Worm (Caenorhabditis elegans): ENCODE results near the gene Y51A2B.8.

Gene Y51A2B.8

DNA sequence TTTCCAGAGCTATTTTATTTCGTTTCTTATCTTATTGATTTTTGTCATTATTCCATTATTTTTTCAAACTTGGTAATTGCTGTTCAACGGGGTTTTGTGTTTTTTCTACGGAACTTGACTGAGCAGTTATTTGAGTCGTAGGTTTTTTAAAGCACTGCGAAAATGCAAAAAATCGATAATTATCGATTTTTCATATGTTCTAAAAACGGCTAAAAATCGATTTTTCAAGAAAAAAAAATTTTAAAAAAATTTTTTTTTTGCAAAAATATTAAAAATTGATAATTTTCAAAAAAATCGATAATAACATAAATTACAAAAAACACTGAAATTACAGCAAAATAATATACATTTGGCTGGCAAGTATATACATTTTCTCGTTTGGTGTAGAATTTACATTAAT lies 3.4 kb upstream of the Y51A2B.8 start:
- TF ChIP-seq ztf-18 (tag; optimal IDR thresholded peaks at IDR 0.05) = no peak
- no peak for TF ChIP-seq lin-26 (GFP tag; IDR thresholded peaks at IDR 0.05)
- no peak for TF ChIP-seq F57A8.1 (GFP tag; optimal IDR thresholded peaks at IDR 0.05)
- TF ChIP-seq F22D6.2 (tag; optimal IDR thresholded peaks at IDR 0.05) = no peak
- no peak for TF ChIP-seq nfyb-1 (GFP tag; IDR thresholded peaks at IDR 0.05)
- no peak for TF ChIP-seq D2030.7 (GFP tag; IDR thresholded peaks at IDR 0.05)
- TF ChIP-seq hlh-12 (tag; optimal IDR thresholded peaks at IDR 0.05) = no peak
- TF ChIP-seq athp-1 (tag; optimal IDR thresholded peaks at IDR 0.05) = no peak
- no peak for TF ChIP-seq ztf-28 (GFP tag; IDR thresholded peaks at IDR 0.05)
- no peak for TF ChIP-seq B0261.1 (tag; optimal IDR thresholded peaks at IDR 0.05)
- TF ChIP-seq zim-3 (tag; optimal IDR thresholded peaks at IDR 0.05) = no peak
- no peak for TF ChIP-seq attf-3 (GFP tag; conservative IDR thresholded peaks at IDR 0.05)
- no peak for TF ChIP-seq K12H6.12 (tag; optimal IDR thresholded peaks at IDR 0.05)
- no peak for TF ChIP-seq F33H1.4 (GFP tag; IDR thresholded peaks at IDR 0.05)
- no peak for TF ChIP-seq aptf-2 (GFP tag; conservative IDR thresholded peaks at IDR 0.05)
- TF ChIP-seq gei-17 (GFP tag; optimal IDR thresholded peaks at IDR 0.05) = no peak
- no peak for TF ChIP-seq B0336.3 (GFP tag; IDR thresholded peaks at IDR 0.05)

DNA sequence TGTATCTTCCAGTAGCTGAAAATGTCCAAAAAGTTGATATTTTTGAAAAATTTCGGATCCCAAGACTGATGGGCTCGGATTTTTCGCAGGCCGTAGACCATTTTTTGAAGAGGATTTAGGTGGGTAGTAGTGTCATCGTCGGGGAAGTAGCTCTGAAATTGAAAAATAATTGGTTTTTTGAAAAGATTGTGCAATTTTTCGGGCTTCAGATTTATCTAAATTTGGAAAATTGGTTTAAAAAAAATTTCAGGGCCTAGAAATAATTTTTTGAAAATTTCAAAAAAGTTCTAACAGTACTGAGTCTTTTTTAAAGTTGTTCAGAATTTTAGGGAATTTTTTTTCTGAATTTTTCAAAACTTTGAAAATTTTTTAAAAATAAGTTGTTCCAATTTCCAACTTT lies 3.7 kb downstream of the Y51A2B.8 start, which contains the start of gene nhr-288:
nhr-288 (minus strand) TSS at position 101 of the 400 bp plus-strand sequence.
- TF ChIP-seq ceh-79 (tag; optimal IDR thresholded peaks at IDR 0.05) = no peak
- no peak for TF ChIP-seq madf-6 (GFP tag; IDR thresholded peaks at IDR 0.05)
- no peak for TF ChIP-seq cebp-1 (GFP tag; IDR thresholded peaks at IDR 0.05)
- no peak for TF ChIP-seq cebp-1 (tag; optimal IDR thresholded peaks at IDR 0.05)
- no peak for TF ChIP-seq F37B4.10 (GFP tag; IDR thresholded peaks at IDR 0.05)
- TF ChIP-seq lag-1 (GFP tag; IDR thresholded peaks at IDR 0.05) = no peak
- no peak for TF ChIP-seq ztf-22 (GFP tag; optimal IDR thresholded peaks at IDR 0.05)

DNA sequence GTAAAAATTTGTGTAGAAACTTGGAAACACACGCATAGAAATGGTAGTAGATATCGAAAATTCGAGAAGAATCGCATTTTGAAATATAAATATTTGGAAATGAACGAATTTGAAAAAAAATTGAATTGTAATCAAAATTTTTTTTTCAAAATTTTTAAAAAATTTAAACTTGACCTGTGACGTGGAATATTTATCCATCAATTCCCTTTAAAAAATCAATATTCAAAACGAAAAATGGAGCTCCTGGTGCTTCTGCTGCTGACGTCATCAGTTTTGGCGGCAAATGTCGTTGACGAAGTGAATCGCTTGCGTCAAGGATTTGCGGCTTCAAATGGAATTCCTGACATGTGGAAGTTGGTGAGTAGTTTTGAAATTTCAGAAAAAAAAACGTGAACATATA lies 10.1 kb downstream of the Y51A2B.8 start, which contains the start of the genes Y51A2B.4 and Y51A2B.5:
Y51A2B.4 (minus strand) TSS at position 101 of the 400 bp plus-strand sequence.
Y51A2B.5 (plus strand) TSS at position 232 of the 400 bp plus-strand sequence.
- TF ChIP-seq atf-7 (tag; optimal IDR thresholded peaks at IDR 0.05) (no peak), Y53G8AR.9 (GFP tag; conservative IDR thresholded peaks at IDR 0.05) (no peak), ceh-100 (GFP tag; IDR thresholded peaks at IDR 0.05) (no peak), F37B4.10 (GFP tag; IDR thresholded peaks at IDR 0.05) (no peak), madf-6 (GFP tag; IDR thresholded peaks at IDR 0.05) (no peak), F22D6.2 (tag; optimal IDR thresholded peaks at IDR 0.05) (no peak), lag-1 (GFP tag; IDR thresholded peaks at IDR 0.05) (no peak), him-1 (tag; optimal IDR thresholded peaks at IDR 0.05) (no peak), let-526 (GFP tag; IDR thresholded peaks at IDR 0.05) (no peak), tbp1 (GFP tag; optimal IDR thresholded peaks at IDR 0.05) (no peak), snpc-1.3 (tag; optimal IDR thresholded peaks at IDR 0.05; ENCODE audit: insufficient read depth) (no peak), let-607 (tag; optimal IDR thresholded peaks at IDR 0.05) (no peak), snpc-3.4 (tag; optimal IDR thresholded peaks at IDR 0.05) (no peak), hsf-1 (GFP tag; IDR thresholded peaks at IDR 0.05) (no peak)

DNA sequence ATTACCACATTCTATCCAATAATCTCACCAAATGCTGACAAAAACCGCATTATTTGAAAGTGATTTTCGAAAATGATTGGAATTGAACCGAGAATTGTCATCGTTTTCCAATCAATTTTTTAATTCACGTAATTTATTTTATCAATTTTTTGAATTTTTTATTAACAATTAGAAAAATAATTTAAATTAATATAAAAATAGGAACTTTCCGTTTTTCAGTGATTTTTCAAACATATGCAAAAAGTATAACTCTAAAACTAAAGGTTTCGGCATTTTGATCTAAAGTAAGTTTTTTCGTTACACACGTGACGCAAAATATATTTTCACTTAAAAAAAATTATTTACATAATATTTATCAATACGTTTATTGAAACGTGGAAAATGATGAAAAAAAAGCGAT lies 15.3 kb downstream of the Y51A2B.8 start, which contains the start of gene Y51A2B.6:
Y51A2B.6 (minus strand) TSS at position 101 of the 400 bp plus-strand sequence.
- TF ChIP-seq hmg-1.2 (GFP tag; IDR thresholded peaks at IDR 0.05) (no peak), lir-1 (GFP tag; conservative IDR thresholded peaks at IDR 0.05) (no peak), tbp1 (GFP tag; optimal IDR thresholded peaks at IDR 0.05) (no peak), B0261.1 (tag; optimal IDR thresholded peaks at IDR 0.05) (no peak), egl-18 (GFP tag; IDR thresholded peaks at IDR 0.05) (no peak), madf-6 (GFP tag; IDR thresholded peaks at IDR 0.05) (no peak), nhr-179 (tag; optimal IDR thresholded peaks at IDR 0.05) (no peak)

All from whole organism, young adult.